Fruit fly (Drosophila melanogaster) whole organism, pupa: ENCODE measurements around the gene CG34290.

Experiments used
- CG10348 ChIP-seq: fragments of 200-800 bp; sonication (Bioruptor generic); IDR thresholded peaks from 2 replicates; pipeline ENCODE4 v1.3.6; 2022; ENCODE audit warnings: missing biosample characterization, missing genetic modification characterization
- CG12605 ChIP-seq: fragments of 200-800 bp; sonication (Bioruptor generic); IDR thresholded peaks from 2 replicates; pipeline ENCODE4 v1.3.6; 2022; ENCODE audit warnings: missing biosample characterization, missing genetic modification characterization
- CG13204 ChIP-seq: fragments of 200-800 bp; sonication (Bioruptor generic); optimal IDR thresholded peaks from 2 replicates; lab custom pipeline; 2018; ENCODE audit warnings: missing biosample characterization, mild to moderate bottlenecking, missing genetic modification characterization, moderate library complexity
- CG14655 ChIP-seq: fragments of 200-800 bp; sonication (Bioruptor generic); optimal IDR thresholded peaks from 3 replicates; lab custom pipeline; 2017; ENCODE audit warnings: mild to moderate bottlenecking, missing biosample characterization, missing genetic modification reagents, missing genetic modification characterization
- CG15710 ChIP-seq: fragments of 200-800 bp; sonication (Bioruptor generic); optimal IDR thresholded peaks from 2 replicates; lab custom pipeline; 2018; ENCODE audit warnings: missing biosample characterization, mild to moderate bottlenecking, missing genetic modification characterization, moderate library complexity
- CG17806 ChIP-seq: fragments of 200-800 bp; sonication (Bioruptor generic); optimal IDR thresholded peaks from 2 replicates; lab custom pipeline; 2018; ENCODE audit warnings: missing biosample characterization, mild to moderate bottlenecking, missing genetic modification characterization, moderate library complexity
- CG32121 ChIP-seq: fragments of 200-800 bp; sonication (Bioruptor generic); IDR thresholded peaks from 2 replicates; pipeline ENCODE4 v1.3.6; 2022; ENCODE audit warnings: missing biosample characterization, missing genetic modification characterization
- CG34367 ChIP-seq: fragments of 200-800 bp; sonication (Bioruptor generic); optimal IDR thresholded peaks from 2 replicates; lab custom pipeline; 2018; ENCODE audit warnings: missing biosample characterization, mild to moderate bottlenecking, missing genetic modification characterization
- CG4496 ChIP-seq: fragments of 200-800 bp; sonication (Bioruptor generic); IDR thresholded peaks from 3 replicates; pipeline ENCODE4 v1.3.6; 2022; ENCODE audit warnings: missing biosample characterization, missing genetic modification characterization
- CG8159 ChIP-seq: fragments of 200-800 bp; sonication (Bioruptor generic); optimal IDR thresholded peaks from 3 replicates; lab custom pipeline; 2018; ENCODE audit warnings: missing biosample characterization, mild to moderate bottlenecking, missing genetic modification characterization, moderate library complexity
- CG8301 ChIP-seq: fragments of 200-800 bp; sonication (Bioruptor generic); optimal IDR thresholded peaks from 2 replicates; lab custom pipeline; 2018; ENCODE audit warnings: missing biosample characterization, mild to moderate bottlenecking, missing genetic modification characterization
- CG9948 ChIP-seq: fragments of 200-800 bp; sonication (Bioruptor generic); optimal IDR thresholded peaks from 2 replicates; lab custom pipeline; 2018; ENCODE audit warnings: missing biosample characterization, mild to moderate bottlenecking, missing genetic modification characterization, moderate library complexity
- D1 ChIP-seq: fragments of 200-800 bp; sonication (Bioruptor generic); optimal IDR thresholded peaks from 2 replicates; lab custom pipeline; 2018; ENCODE audit warnings: missing biosample characterization, mild to moderate bottlenecking, missing genetic modification characterization, moderate library complexity
- EcR ChIP-seq: fragments of 200-800 bp; sonication (Bioruptor generic); optimal IDR thresholded peaks from 3 replicates; lab custom pipeline; 2019; ENCODE audit warnings: missing biosample characterization, missing genetic modification characterization, mild to moderate bottlenecking, moderate library complexity, missing genetic modification reagents
- Ets98B ChIP-seq: fragments of 200-800 bp; sonication (Bioruptor generic); IDR thresholded peaks from 2 replicates; pipeline ENCODE4 v1.3.6; 2022; ENCODE audit warnings: missing biosample characterization, missing genetic modification characterization
- Pif1A ChIP-seq: fragments of 200-800 bp; sonication (Bioruptor generic); optimal IDR thresholded peaks from 3 replicates; lab custom pipeline; 2016; ENCODE audit warnings: missing biosample characterization, missing genetic modification characterization
- Pif1B ChIP-seq: fragments of 200-800 bp; sonication (Bioruptor generic); optimal IDR thresholded peaks from 3 replicates; lab custom pipeline; 2016; ENCODE audit warnings: missing biosample characterization, missing genetic modification characterization
- Snoo ChIP-seq: fragments of 200-800 bp; sonication (Bioruptor generic); optimal IDR thresholded peaks from 3 replicates; lab custom pipeline; 2017; ENCODE audit warnings: missing biosample characterization, mild to moderate bottlenecking, missing genetic modification characterization, inconsistent platforms
- fd96Ca ChIP-seq: fragments of 200-800 bp; sonication (Bioruptor generic); IDR thresholded peaks from 3 replicates; pipeline ENCODE4 v1.3.6; 2022; ENCODE audit warnings: missing biosample characterization, missing genetic modification characterization
- gl ChIP-seq: fragments of 200-800 bp; sonication (Bioruptor generic); optimal IDR thresholded peaks from 2 replicates; lab custom pipeline; 2018; ENCODE audit warnings: missing biosample characterization, mild to moderate bottlenecking, missing genetic modification characterization
- rn ChIP-seq: fragments of 200-800 bp; sonication (Bioruptor generic); IDR thresholded peaks from 2 replicates; pipeline ENCODE4 v1.3.6; 2022; ENCODE audit warnings: missing biosample characterization, missing genetic modification characterization

The CG34290 gene

DNA sequence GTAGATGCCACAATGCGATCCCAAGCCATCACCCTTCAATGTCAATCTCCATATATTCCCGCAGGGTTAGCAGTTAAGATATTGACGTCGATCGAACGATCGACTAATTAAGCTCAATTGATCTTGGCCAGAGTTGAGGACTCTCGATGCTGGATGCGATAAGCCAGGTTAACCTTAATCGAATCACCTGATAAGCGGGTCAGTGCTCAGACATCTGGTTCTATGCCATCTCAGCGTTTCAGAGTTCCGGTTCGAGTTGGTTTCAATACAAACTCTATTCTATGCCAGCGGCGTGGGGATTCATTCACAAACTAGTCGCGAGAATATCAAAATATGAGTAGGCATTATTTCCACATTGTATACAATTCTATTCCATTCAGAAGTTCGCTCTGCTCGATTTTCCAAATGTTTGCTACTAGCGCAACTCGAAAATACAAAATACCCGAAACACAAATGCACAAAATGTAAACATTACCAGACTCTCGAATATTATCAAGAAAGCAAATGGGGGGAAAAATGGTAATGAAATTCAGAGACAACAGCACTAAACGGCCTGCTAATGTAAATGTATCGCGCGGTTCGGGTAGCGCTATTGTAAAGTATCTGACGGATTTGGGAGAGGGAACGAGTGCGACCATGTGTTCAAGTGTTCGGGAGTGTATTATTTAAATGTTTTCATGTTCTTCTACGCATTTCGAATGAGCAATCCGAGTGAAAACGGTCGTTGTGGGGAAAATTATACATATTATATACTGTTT, 6.9 kb downstream of the CG34290 start:
- no peak for TF ChIP-seq D1 (tag; lab: Kevin White, UChicago)
- no peak for TF ChIP-seq Pif1A (GFP tag; lab: Kevin White, UChicago)
- TF ChIP-seq CG8159 (tag; lab: Kevin White, UChicago) = no peak
- TF ChIP-seq CG17806 (tag; lab: Kevin White, UChicago) = no peak
- no peak for TF ChIP-seq CG9948 (tag; lab: Kevin White, UChicago)
- no peak for TF ChIP-seq EcR
- TF ChIP-seq fd96Ca (GFP tag; lab: Robert Waterston, UW) = no peak
- TF ChIP-seq CG32121 (GFP tag; lab: Robert Waterston, UW) = no peak

DNA sequence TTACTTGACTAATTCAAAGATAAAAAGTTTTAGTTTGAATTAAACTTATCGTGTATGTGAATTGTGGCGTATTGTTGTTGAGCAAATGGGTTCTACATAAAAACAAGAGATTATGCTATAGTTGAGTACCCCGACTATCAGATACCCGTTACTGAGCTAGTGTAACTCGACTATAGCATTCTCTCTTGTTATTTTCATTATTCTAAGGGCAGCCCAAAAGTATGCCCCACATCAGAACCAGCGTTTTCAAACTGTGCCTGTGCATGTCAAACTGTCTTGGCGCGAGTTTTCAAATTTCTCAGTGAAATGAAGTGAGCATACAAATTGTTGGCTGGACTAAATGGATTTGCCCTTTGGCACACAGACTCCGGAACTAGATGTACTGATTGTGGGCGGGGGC, 10.3 kb downstream of the CG34290 start, which contains the start of gene shps:
TSS of gene shps (plus strand) at position 282 of the 400 bp plus-strand sequence.
- no peak for TF ChIP-seq Pif1A (GFP tag; lab: Kevin White, UChicago)
- TF ChIP-seq CG32121 (GFP tag; lab: Robert Waterston, UW) = 0 out of 2 replicates have a peak, but pooled peaks have one; percentile 9
- peak; percentile 21 for TF ChIP-seq EcR

DNA sequence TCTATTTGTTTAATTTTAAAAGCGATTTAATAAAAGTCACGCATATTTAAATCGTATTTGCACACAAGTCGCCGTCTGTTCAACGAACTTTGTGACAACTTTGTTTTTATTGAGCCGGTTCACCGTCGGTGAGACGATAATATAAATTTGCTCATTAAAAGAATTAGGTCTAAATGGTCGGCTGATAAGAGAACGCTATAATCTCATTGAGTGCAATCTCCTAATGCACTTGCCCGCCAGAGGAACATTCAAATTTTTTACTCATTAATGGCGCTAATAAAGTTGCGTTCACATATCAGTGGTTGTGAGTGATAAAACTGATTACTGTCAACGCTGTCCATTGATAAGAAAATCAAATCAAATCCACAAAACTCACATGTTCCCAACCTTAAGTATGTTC, 10.9 kb downstream of the CG34290 start:
- TF ChIP-seq CG34367 (tag; lab: Kevin White, UChicago) (no peak), CG17806 (tag; lab: Kevin White, UChicago) (no peak), CG12605 (GFP tag; lab: Robert Waterston, UW) (no peak), CG13204 (no peak), CG15710 (tag; lab: Kevin White, UChicago) (no peak), CG14655 (no peak), CG10348 (GFP tag; lab: Robert Waterston, UW) (no peak), fd96Ca (GFP tag; lab: Robert Waterston, UW) (no peak), CG9948 (tag; lab: Kevin White, UChicago) (no peak), CG8301 (tag; lab: Kevin White, UChicago) (no peak), D1 (tag; lab: Kevin White, UChicago) (no peak)

DNA sequence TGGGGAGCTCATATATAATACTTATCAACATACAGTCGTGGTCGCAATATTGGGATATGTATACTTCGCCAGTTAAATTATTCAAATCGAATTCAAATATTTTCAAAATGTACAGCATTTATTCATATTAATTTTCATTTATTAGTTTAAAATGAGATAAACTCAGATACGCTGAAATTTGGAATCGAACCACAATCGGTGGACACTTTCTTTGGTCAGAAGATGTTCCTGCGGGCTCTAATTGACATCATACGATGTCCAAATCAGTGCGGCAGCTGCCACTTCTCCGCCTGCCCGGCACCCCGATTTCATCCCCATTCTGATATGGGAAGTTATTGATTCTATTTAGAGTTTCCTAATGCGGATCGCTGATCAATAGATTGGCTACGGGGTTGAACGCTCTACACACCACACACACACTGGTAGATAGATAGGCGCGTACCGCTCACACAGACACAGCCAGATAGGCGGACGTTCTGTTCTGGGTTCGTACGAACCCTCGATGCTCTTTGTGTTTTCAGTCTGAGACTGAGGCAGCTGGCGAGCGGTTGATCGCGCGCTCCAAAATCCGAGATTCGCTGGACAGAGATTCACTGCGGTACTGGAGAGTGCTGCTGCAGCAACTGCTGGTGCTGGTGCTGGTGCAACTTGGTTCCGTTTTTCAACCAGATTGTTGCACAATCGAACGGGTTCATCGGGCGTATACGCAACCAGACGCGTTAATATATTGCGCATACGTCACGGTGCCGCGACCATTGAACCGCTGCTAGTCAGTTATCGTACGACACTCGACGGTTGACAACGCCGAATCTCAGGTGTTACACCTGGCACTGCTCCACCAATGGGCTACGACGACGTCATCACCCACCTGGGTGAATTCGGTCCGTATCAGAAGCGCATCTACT, 13.3 kb downstream of the CG34290 start, which contains the start of gene Orct:
TSS of gene Orct (plus strand) at position 157 of the 905 bp plus-strand sequence.
- TF ChIP-seq CG14655 = peak; percentile 65
- no peak for TF ChIP-seq gl
- TF ChIP-seq Snoo = peak; percentile 65
- no peak for TF ChIP-seq rn (GFP tag; lab: Robert Waterston, UW)
- no peak; the same call in 2 of the 3 replicates for TF ChIP-seq CG4496 (GFP tag; lab: Robert Waterston, UW)
- TF ChIP-seq Pif1B (GFP tag; lab: Kevin White, UChicago) = peak; percentile 21
- peak; percentile 60 for TF ChIP-seq CG15710 (tag; lab: Kevin White, UChicago)
- TF ChIP-seq Ets98B = no peak
- peak; percentile 96 for TF ChIP-seq CG13204
- peak; percentile 52 for TF ChIP-seq CG8301 (tag; lab: Kevin White, UChicago)
- TF ChIP-seq CG9948 (tag; lab: Kevin White, UChicago) = peak; percentile 50
- no peak for TF ChIP-seq CG12605 (GFP tag; lab: Robert Waterston, UW)
- TF ChIP-seq CG10348 (GFP tag; lab: Robert Waterston, UW) = no peak
- TF ChIP-seq CG8159 (tag; lab: Kevin White, UChicago) = peak; percentile 76
- no peak for TF ChIP-seq D1 (tag; lab: Kevin White, UChicago)
- TF ChIP-seq EcR = peak; percentile 59
- TF ChIP-seq CG17806 (tag; lab: Kevin White, UChicago) = peak; percentile 34
- peak; percentile 6 for TF ChIP-seq CG34367 (tag; lab: Kevin White, UChicago)
- TF ChIP-seq fd96Ca (GFP tag; lab: Robert Waterston, UW) = peak; percentile 47; the same call in 2 of the 3 replicates
- peak; percentile 65 for TF ChIP-seq Pif1A (GFP tag; lab: Kevin White, UChicago)
- peak; percentile 46; the same call in 1 of the 2 replicates for TF ChIP-seq CG32121 (GFP tag; lab: Robert Waterston, UW)

DNA sequence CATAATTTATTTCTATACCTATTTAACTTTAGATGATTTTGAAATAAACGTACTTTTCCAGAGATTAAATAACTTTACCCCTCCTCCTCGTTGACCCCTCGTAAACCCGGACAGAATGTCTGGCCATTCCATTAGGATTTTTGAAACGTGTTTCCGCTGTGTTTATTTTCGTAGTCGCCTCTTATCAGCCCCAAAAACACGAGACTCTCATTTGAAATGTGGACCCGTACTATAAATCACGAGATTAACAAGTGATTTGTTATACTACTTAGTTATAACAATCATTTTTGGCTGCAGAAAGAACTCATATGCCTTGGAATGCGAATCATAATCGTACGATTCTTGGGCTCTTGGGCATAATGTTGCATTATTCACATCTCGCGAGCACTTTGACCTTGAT, 14.2 kb downstream of the CG34290 start:
- TF ChIP-seq CG15710 (tag; lab: Kevin White, UChicago) = no peak
- no peak for TF ChIP-seq CG8159 (tag; lab: Kevin White, UChicago)
- no peak for TF ChIP-seq rn (GFP tag; lab: Robert Waterston, UW)
- no peak for TF ChIP-seq CG14655
- TF ChIP-seq EcR = no peak
- TF ChIP-seq CG34367 (tag; lab: Kevin White, UChicago) = no peak
- no peak for TF ChIP-seq gl
- no peak for TF ChIP-seq CG4496 (GFP tag; lab: Robert Waterston, UW)
- no peak for TF ChIP-seq CG32121 (GFP tag; lab: Robert Waterston, UW)
- TF ChIP-seq Snoo = no peak
- no peak for TF ChIP-seq CG9948 (tag; lab: Kevin White, UChicago)
- no peak for TF ChIP-seq Ets98B
